Worm (Caenorhabditis elegans): Measurements from ENCODE around the gene chil-5.

- no peak for TF ChIP-seq mep-1 (tag; optimal IDR thresholded peaks at IDR 0.05)
- TF ChIP-seq zag-1 (tag; optimal IDR thresholded peaks at IDR 0.05), result no peak
- TF ChIP-seq F37D6.2 (tag; optimal IDR thresholded peaks at IDR 0.05), result no peak
These were observed 23.5 kb downstream of the chil-5 start for ce11 chrII:9835958-9836357.
